Worm (Caenorhabditis elegans) whole organism, L3 larva: ENCODE results near the gene txbp-3.

Experiments used
- R02D3.7 ChIP-seq: fragments of 150-350 bp; optimal IDR thresholded peaks from 2 replicates; lab custom pipeline; 2014; ENCODE audit warnings: missing biosample characterization, missing genetic modification characterization
- ZK546.5 ChIP-seq: sonication (generic microtip); optimal IDR thresholded peaks from 2 replicates; lab custom pipeline; 2017; ENCODE audit warnings: missing biosample characterization, missing genetic modification characterization
- aly-2 ChIP-seq: fragments of 150-350 bp; optimal IDR thresholded peaks from 2 replicates; lab custom pipeline; 2014; ENCODE audit warnings: missing biosample characterization, missing genetic modification characterization
- ama-1 ChIP-seq: fragments of 150-350 bp; optimal IDR thresholded peaks from 2 replicates; lab custom pipeline; 2018
- ceh-16 ChIP-seq: sonication (generic microtip); optimal IDR thresholded peaks from 2 replicates; lab custom pipeline; 2017; ENCODE audit warnings: missing biosample characterization, missing genetic modification characterization
- ceh-28 ChIP-seq: fragments of 150-350 bp; optimal IDR thresholded peaks from 2 replicates; lab custom pipeline; 2014; ENCODE audit warnings: missing biosample characterization, missing genetic modification reagents, missing genetic modification characterization
- ceh-82 ChIP-seq: fragments of 150-350 bp; optimal IDR thresholded peaks from 2 replicates; lab custom pipeline; 2014; ENCODE audit warnings: missing biosample characterization, missing genetic modification characterization
- ceh-9 ChIP-seq: sonication (generic microtip); optimal IDR thresholded peaks from 2 replicates; lab custom pipeline; 2018; ENCODE audit warnings: missing biosample characterization, missing genetic modification characterization
- daf-12 ChIP-seq: fragments of 150-350 bp; optimal IDR thresholded peaks from 2 replicates; lab custom pipeline; 2014; ENCODE audit warnings: missing biosample characterization, missing genetic modification reagents, missing genetic modification characterization
- egl-27 ChIP-seq: sonication (generic microtip); optimal IDR thresholded peaks from 4 replicates; lab custom pipeline; 2017; ENCODE audit warnings: missing biosample characterization, missing genetic modification reagents, missing genetic modification characterization
- egl-5 ChIP-seq: fragments of 150-350 bp; optimal IDR thresholded peaks from 2 replicates; lab custom pipeline; 2017; ENCODE audit warnings: missing biosample characterization, missing genetic modification reagents, missing genetic modification characterization, inconsistent platforms
- elt-1 ChIP-seq: fragments of 150-350 bp; optimal IDR thresholded peaks from 2 replicates; lab custom pipeline; 2014; ENCODE audit warnings: missing biosample characterization, missing genetic modification characterization
- elt-2 ChIP-seq: sonication (generic microtip); optimal IDR thresholded peaks from 2 replicates; lab custom pipeline; 2016; ENCODE audit warnings: missing genetic modification reagents, mild to moderate bottlenecking, missing genetic modification characterization, missing compliant biosample characterization
- elt-3 ChIP-seq, 3 experiments: fragments of 150-350 bp in 1 of 3; sonication (generic microtip) in 2 of 3; optimal IDR thresholded peaks; 2 replicates in 2 of 3; 4 replicates in 1 of 3; lab custom pipeline; 2014 to 2017; ENCODE audit warnings: missing biosample characterization in 3 of 3, missing genetic modification characterization in 3 of 3
- eor-1 ChIP-seq, 2 experiments: fragments of 150-350 bp; optimal IDR thresholded peaks; 2 replicates each; lab custom pipeline; 2014 to 2018; ENCODE audit warnings: missing biosample characterization in 2 of 2, missing genetic modification characterization in 2 of 2
- fkh-10 ChIP-seq: sonication (generic microtip); optimal IDR thresholded peaks from 2 replicates; lab custom pipeline; 2017; ENCODE audit warnings: missing biosample characterization, missing genetic modification reagents, missing genetic modification characterization
- fkh-2 ChIP-seq: fragments of 150-350 bp; optimal IDR thresholded peaks from 2 replicates; lab custom pipeline; 2014; ENCODE audit warnings: missing biosample characterization, missing genetic modification reagents, missing genetic modification characterization
- fos-1 ChIP-seq: fragments of 150-350 bp; optimal IDR thresholded peaks from 2 replicates; lab custom pipeline; 2014; ENCODE audit warnings: missing biosample characterization, missing genetic modification characterization
- hmg-11 ChIP-seq: sonication (generic microtip); optimal IDR thresholded peaks from 2 replicates; lab custom pipeline; 2016; ENCODE audit warnings: missing genetic modification characterization, missing compliant biosample characterization
- jun-1 ChIP-seq: fragments of 150-350 bp; optimal IDR thresholded peaks from 2 replicates; lab custom pipeline; 2014; ENCODE audit warnings: missing biosample characterization, missing genetic modification reagents, missing genetic modification characterization
- lin-15B ChIP-seq: fragments of 150-350 bp; optimal IDR thresholded peaks from 2 replicates; lab custom pipeline; 2014; ENCODE audit warnings: missing biosample characterization, missing genetic modification characterization
- lin-39 ChIP-seq: fragments of 150-350 bp; optimal IDR thresholded peaks from 2 replicates; lab custom pipeline; 2018; ENCODE audit warnings: missing biosample characterization, missing genetic modification reagents, missing genetic modification characterization
- lsy-12 ChIP-seq: sonication (generic microtip); optimal IDR thresholded peaks from 2 replicates; lab custom pipeline; 2016; ENCODE audit warnings: mild to moderate bottlenecking, missing genetic modification characterization, missing compliant biosample characterization
- mdl-1 ChIP-seq: fragments of 150-350 bp; optimal IDR thresholded peaks from 2 replicates; lab custom pipeline; 2014; ENCODE audit warnings: missing biosample characterization, missing genetic modification characterization
- mml-1 ChIP-seq: fragments of 150-350 bp; sonication (generic microtip); optimal IDR thresholded peaks from 3 replicates; lab custom pipeline; 2014; ENCODE audit warnings: missing biosample characterization, missing genetic modification characterization
- nfya-1 ChIP-seq: sonication (generic microtip); optimal IDR thresholded peaks from 2 replicates; lab custom pipeline; 2017; ENCODE audit warnings: missing genetic modification characterization, mild to moderate bottlenecking, missing compliant biosample characterization, antibody characterized with exemption, moderate library complexity; ENCODE audit not compliant: insufficient read depth
- nhr-11 ChIP-seq: fragments of 150-350 bp; optimal IDR thresholded peaks from 2 replicates; lab custom pipeline; 2014; ENCODE audit warnings: missing biosample characterization, missing genetic modification characterization
- nhr-12 ChIP-seq: fragments of 150-350 bp; optimal IDR thresholded peaks from 2 replicates; lab custom pipeline; 2014; ENCODE audit warnings: missing biosample characterization, missing genetic modification characterization
- nhr-23 ChIP-seq: fragments of 150-350 bp; optimal IDR thresholded peaks from 2 replicates; lab custom pipeline; 2014; ENCODE audit warnings: missing biosample characterization, missing genetic modification reagents, missing genetic modification characterization
- nhr-237 ChIP-seq: fragments of 150-350 bp; optimal IDR thresholded peaks from 2 replicates; lab custom pipeline; 2014; ENCODE audit warnings: missing biosample characterization, missing genetic modification characterization
- nhr-25 ChIP-seq: sonication (generic microtip); optimal IDR thresholded peaks from 2 replicates; lab custom pipeline; 2017; ENCODE audit warnings: missing biosample characterization, missing genetic modification characterization
- nhr-28 ChIP-seq: fragments of 150-350 bp; optimal IDR thresholded peaks from 2 replicates; lab custom pipeline; 2014; ENCODE audit warnings: missing biosample characterization, missing genetic modification characterization
- nhr-43 ChIP-seq: sonication (generic microtip); optimal IDR thresholded peaks from 2 replicates; lab custom pipeline; 2016; ENCODE audit warnings: mild to moderate bottlenecking, missing genetic modification characterization, missing compliant biosample characterization; ENCODE audit not compliant: poor library complexity, severe bottlenecking
- nhr-67 ChIP-seq: fragments of 150-350 bp; optimal IDR thresholded peaks from 2 replicates; lab custom pipeline; 2014; ENCODE audit warnings: missing biosample characterization, missing genetic modification characterization
- nhr-76 ChIP-seq: fragments of 150-350 bp; sonication (generic microtip); optimal IDR thresholded peaks from 5 replicates; lab custom pipeline; 2014; ENCODE audit warnings: missing biosample characterization, missing genetic modification characterization
- nhr-77 ChIP-seq: fragments of 150-350 bp; optimal IDR thresholded peaks from 2 replicates; lab custom pipeline; 2014; ENCODE audit warnings: missing biosample characterization, missing genetic modification characterization
- pha-4 ChIP-seq: fragments of 150-350 bp; optimal IDR thresholded peaks from 2 replicates; lab custom pipeline; 2014; ENCODE audit warnings: missing biosample characterization, missing genetic modification reagents, missing genetic modification characterization
- pqm-1 ChIP-seq: fragments of 150-350 bp; optimal IDR thresholded peaks from 2 replicates; lab custom pipeline; 2017; ENCODE audit warnings: missing biosample characterization, missing genetic modification characterization, inconsistent platforms
- sea-2 ChIP-seq: fragments of 150-350 bp; sonication (generic microtip); optimal IDR thresholded peaks from 4 replicates; lab custom pipeline; 2014; ENCODE audit warnings: missing biosample characterization, missing genetic modification reagents, missing genetic modification characterization
- skn-1 ChIP-seq: fragments of 150-350 bp; optimal IDR thresholded peaks from 2 replicates; lab custom pipeline; 2014; ENCODE audit warnings: missing biosample characterization, missing genetic modification characterization
- snpc-4 ChIP-seq: fragments of 150-350 bp; optimal IDR thresholded peaks from 2 replicates; lab custom pipeline; 2014; ENCODE audit warnings: missing biosample characterization, missing genetic modification characterization
- tbx-2 ChIP-seq: sonication (generic microtip); optimal IDR thresholded peaks from 2 replicates; lab custom pipeline; 2016; ENCODE audit warnings: mild to moderate bottlenecking, missing genetic modification characterization, missing compliant biosample characterization
- unc-39 ChIP-seq: sonication (generic microtip); optimal IDR thresholded peaks from 4 replicates; lab custom pipeline; 2017; ENCODE audit warnings: missing biosample characterization, missing genetic modification characterization
- unc-62 ChIP-seq: fragments of 150-350 bp; sonication (generic microtip); optimal IDR thresholded peaks from 4 replicates; lab custom pipeline; 2014; ENCODE audit warnings: missing biosample characterization, missing genetic modification reagents, missing genetic modification characterization
- zag-1 ChIP-seq: fragments of 150-350 bp; optimal IDR thresholded peaks from 2 replicates; lab custom pipeline; 2014; ENCODE audit warnings: missing biosample characterization, missing genetic modification characterization
- ztf-11 ChIP-seq: fragments of 150-350 bp; optimal IDR thresholded peaks from 2 replicates; lab custom pipeline; 2014; ENCODE audit warnings: missing biosample characterization, missing genetic modification characterization
- ztf-4 ChIP-seq: fragments of 150-350 bp; optimal IDR thresholded peaks from 2 replicates; lab custom pipeline; 2014; ENCODE audit warnings: missing biosample characterization, missing genetic modification characterization

Gene txbp-3

DNA sequence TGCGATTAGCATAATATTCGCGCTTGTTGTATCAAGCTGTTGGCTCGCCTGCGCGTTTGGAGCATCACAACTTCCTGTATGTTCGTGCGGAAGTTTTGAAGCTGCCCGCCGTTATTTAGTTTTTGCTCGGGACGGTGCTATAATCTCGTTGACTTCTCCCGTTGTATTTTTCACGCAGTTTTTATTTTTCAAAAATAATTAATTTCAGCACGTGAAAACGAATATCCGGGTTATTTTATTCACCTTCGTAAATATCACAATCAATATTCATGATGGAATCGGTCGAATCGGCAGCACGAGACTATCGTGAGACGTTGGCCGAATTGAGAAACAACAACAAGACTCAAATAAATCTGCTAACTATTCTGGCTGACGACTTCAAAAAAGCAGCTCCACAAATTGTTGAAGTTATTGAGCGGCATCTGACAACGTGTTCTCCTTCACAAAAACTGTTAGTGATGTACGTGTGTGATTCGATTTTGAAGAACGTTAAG is 22.1 kb downstream of the txbp-3 start:
- TF ChIP-seq ceh-16 (tag; lab: Kevin White, UChicago), result no peak
- peak; percentile 16 for TF ChIP-seq nhr-23 (tag; lab: Kevin White, UChicago)
- TF ChIP-seq nfya-1, result peak; percentile 12
- peak; percentile 86 for TF ChIP-seq nhr-43
- TF ChIP-seq nhr-12, result no peak
- TF ChIP-seq nhr-25, result peak; percentile 68
- TF ChIP-seq ama-1 (lab: Kevin White, UChicago), result peak; percentile 98
- TF ChIP-seq lsy-12, result peak; percentile 46
- TF ChIP-seq elt-3 (tag; optimal IDR thresholded peaks at IDR 0.05; lab: Kevin White, UChicago), result no peak
- peak; percentile 16 for TF ChIP-seq tbx-2
- TF ChIP-seq pha-4, result peak; percentile 71
- peak; percentile 30 for TF ChIP-seq elt-2 (tag; lab: Kevin White, UChicago)
- TF ChIP-seq fkh-10 (GFP tag; lab: Kevin White, UChicago), result no peak
- TF ChIP-seq jun-1, result no peak
- TF ChIP-seq egl-5 (tag; lab: Kevin White, UChicago), result no peak

DNA sequence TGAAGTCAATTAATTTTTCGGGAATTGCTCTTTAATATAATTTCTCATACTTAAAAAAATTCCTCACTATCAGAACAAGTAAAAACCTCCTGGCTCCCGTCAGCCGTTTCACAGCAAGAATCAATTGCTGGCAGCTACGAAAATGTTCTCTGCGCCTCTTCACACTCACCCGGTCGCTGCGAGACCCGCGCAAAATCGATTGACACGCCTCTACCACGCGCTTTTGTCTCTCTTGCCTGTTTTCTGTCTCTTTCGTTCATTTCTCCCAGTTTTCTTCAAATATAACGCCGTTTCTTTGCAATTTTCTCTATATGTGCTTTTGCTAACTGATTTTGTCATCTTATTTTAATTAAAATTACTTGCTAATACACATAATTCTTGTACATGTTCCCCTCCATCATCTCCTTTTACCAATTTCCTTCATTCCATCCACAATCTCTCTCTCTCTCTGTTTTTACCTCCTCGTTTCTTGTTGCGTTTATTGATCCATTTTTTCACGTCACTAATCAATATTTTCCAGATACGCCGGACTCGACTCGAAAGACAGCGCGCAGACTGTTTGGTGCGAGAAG is 22.8 kb downstream of the txbp-3 start, which contains the start of gene pcf-11:
TSS of gene pcf-11 (plus strand) at position 522 of the 572 bp plus-strand sequence.
- TF ChIP-seq nhr-23 (tag; lab: Kevin White, UChicago) (peak; percentile 34), eor-1 (tag; optimal IDR thresholded peaks at IDR 0.05; lab: Kevin White, UChicago) (no peak), mdl-1 (tag; lab: Kevin White, UChicago) (peak; percentile 20), lin-15B (peak; percentile 80), ZK546.5 (tag; lab: Kevin White, UChicago) (no peak), nfya-1 (peak; percentile 87), lin-39 (tag; lab: Kevin White, UChicago) (peak; percentile 86), elt-1 (tag; lab: Kevin White, UChicago) (no peak), egl-27 (tag; lab: Kevin White, UChicago) (no peak), lsy-12 (no peak), nhr-12 (no peak), pha-4 (peak; percentile 77), nhr-11 (no peak), ceh-9 (no peak), elt-2 (tag; lab: Kevin White, UChicago) (peak; percentile 41), ama-1 (lab: Kevin White, UChicago) (peak; percentile 31), jun-1 (no peak), elt-3 (tag; optimal IDR thresholded peaks at IDR 0.05; lab: Kevin White, UChicago) (no peak), ztf-11 (tag; lab: Kevin White, UChicago) (no peak), tbx-2 (no peak), nhr-67 (no peak), ztf-4 (tag; lab: Kevin White, UChicago) (no peak), nhr-25 (peak; percentile 28), nhr-237 (tag; lab: Kevin White, UChicago) (no peak), zag-1 (tag; lab: Kevin White, UChicago) (no peak), nhr-76 (no peak), unc-62 (GFP tag; lab: Kevin White, UChicago) (no peak), aly-2 (no peak), mml-1 (no peak), daf-12 (tag; lab: Kevin White, UChicago) (no peak), unc-39 (tag; lab: Kevin White, UChicago) (no peak), hmg-11 (tag; lab: Kevin White, UChicago) (peak; percentile 56), ceh-82 (tag; lab: Kevin White, UChicago) (no peak), skn-1 (tag; lab: Kevin White, UChicago) (peak; percentile 3), fos-1 (tag; lab: Kevin White, UChicago) (no peak), egl-5 (tag; lab: Kevin White, UChicago) (no peak), sea-2 (GFP tag; lab: Kevin White, UChicago) (peak; percentile 3), ceh-28 (peak; percentile 81), pqm-1 (tag; lab: Kevin White, UChicago) (peak; percentile 6), nhr-28 (tag; lab: Kevin White, UChicago) (no peak), fkh-2 (tag; lab: Kevin White, UChicago) (no peak), R02D3.7 (tag; lab: Kevin White, UChicago) (no peak), ceh-16 (tag; lab: Kevin White, UChicago) (no peak), nhr-43 (peak; percentile 42), fkh-10 (GFP tag; lab: Kevin White, UChicago) (no peak), snpc-4 (tag; lab: Kevin White, UChicago) (no peak), nhr-77 (no peak)
